Fruit fly (Drosophila melanogaster): Measurements from ENCODE around the gene ATPsyndelta.

The ATPsyndelta gene

dm6 chrX:10232497-10232896 lies 19.7 kb downstream of the ATPsyndelta start (continued):
- 0 out of 2 replicates have a peak, but pooled peaks have one; percentile 23 for TF ChIP-seq CG17612 (GFP tag; IDR thresholded peaks at IDR 0.05)
- peak; percentile 36 for TF ChIP-seq CG4328 (GFP tag; optimal IDR thresholded peaks at IDR 0.05)
- peak; percentile 84 for TF ChIP-seq CG10147 (GFP tag; optimal IDR thresholded peaks at IDR 0.05)
- TF ChIP-seq gem (tag; optimal IDR thresholded peaks at IDR 0.05) = peak; percentile 93
- peak; percentile 44 for TF ChIP-seq CG9932 (GFP tag; IDR thresholded peaks at IDR 0.05)
- TF ChIP-seq cwo (GFP tag; optimal IDR thresholded peaks at IDR 0.05) = peak; percentile 59
- 0 out of 2 replicates have a peak, but pooled peaks have one; percentile 10 for TF ChIP-seq Adf1 (GFP tag; IDR thresholded peaks at IDR 0.05)
- peak; percentile 69 for TF ChIP-seq Xrp1 (GFP tag; IDR thresholded peaks at IDR 0.05)
- no peak for TF ChIP-seq Deaf1 (tag; optimal IDR thresholded peaks at IDR 0.05)
- peak; percentile 49 for TF ChIP-seq CG12071 (GFP tag; optimal IDR thresholded peaks at IDR 0.05)
- peak; percentile 53 for TF ChIP-seq Mes4 (GFP tag; optimal IDR thresholded peaks at IDR 0.05)
- TF ChIP-seq Kr (GFP tag; optimal IDR thresholded peaks at IDR 0.05) = no peak
- TF ChIP-seq CG10543 (GFP tag; optimal IDR thresholded peaks at IDR 0.05) = peak; percentile 45
- no peak for TF ChIP-seq luna (GFP tag; optimal IDR thresholded peaks at IDR 0.05)
- TF ChIP-seq pnt (GFP tag; optimal IDR thresholded peaks at IDR 0.05) = peak; percentile 7
- TF ChIP-seq Med (GFP tag) = peak; percentile 82
- no peak for TF ChIP-seq hkb (optimal IDR thresholded peaks at IDR 0.05)
- peak; percentile 83; the same call in 1 of the 2 replicates for TF ChIP-seq hkb (GFP tag; IDR thresholded peaks at IDR 0.05)
- no peak for TF ChIP-seq Dp (GFP tag; optimal IDR thresholded peaks at IDR 0.05)
- TF ChIP-seq crc (GFP tag; optimal IDR thresholded peaks at IDR 0.05) = peak; percentile 33
- TF ChIP-seq CG8765 (GFP tag; IDR thresholded peaks at IDR 0.05) = no peak
- TF ChIP-seq Asciz (GFP tag; optimal IDR thresholded peaks at IDR 0.05) = no peak
- peak; percentile 39 for TF ChIP-seq cato (GFP tag; optimal IDR thresholded peaks at IDR 0.05; ENCODE audit: borderline replicate concordance)
- no peak for TF ChIP-seq dmrt11E (tag; optimal IDR thresholded peaks at IDR 0.05)
- TF ChIP-seq CG33557 (GFP tag; optimal IDR thresholded peaks at IDR 0.05) = no peak
- TF ChIP-seq nerfin-2 (GFP tag; IDR thresholded peaks at IDR 0.05; ENCODE audit: partially characterized antibody) = no peak
- no peak for TF ChIP-seq bigmax (GFP tag; optimal IDR thresholded peaks at IDR 0.05)
- TF ChIP-seq D19A (tag; optimal IDR thresholded peaks at IDR 0.05) = peak; percentile 67
- TF ChIP-seq CG1233 (GFP tag; optimal IDR thresholded peaks at IDR 0.05) = peak; percentile 61
- 0 out of 2 replicates have a peak, but pooled peaks have one; percentile 23 for TF ChIP-seq gsb (GFP tag; IDR thresholded peaks at IDR 0.05)
- no peak for TF ChIP-seq Trl (optimal IDR thresholded peaks at IDR 0.05)
- no peak for TF ChIP-seq Trl (GFP tag; optimal IDR thresholded peaks at IDR 0.05)
- no peak for TF ChIP-seq CG42726 (GFP tag; IDR thresholded peaks at IDR 0.05; ENCODE audit: partially characterized antibody)
- no peak for TF ChIP-seq Sry-β (GFP tag; optimal IDR thresholded peaks at IDR 0.05)
- TF ChIP-seq pan (optimal IDR thresholded peaks at IDR 0.05) = no peak
- TF ChIP-seq pan (GFP tag; optimal IDR thresholded peaks at IDR 0.05 in 1 of 2, IDR thresholded peaks at IDR 0.05 in 1 of 2) = peak in 1 of 2 experiments; percentile 72
- TF ChIP-seq Meics (GFP tag; optimal IDR thresholded peaks at IDR 0.05) = peak; percentile 78
- peak; percentile 75 for TF ChIP-seq stc (GFP tag; IDR thresholded peaks at IDR 0.05)
- TF ChIP-seq CG16815 (GFP tag; optimal IDR thresholded peaks at IDR 0.05) = peak; percentile 19
- no peak for TF ChIP-seq MESR4 (GFP tag; optimal IDR thresholded peaks at IDR 0.05)
- TF ChIP-seq yki (optimal IDR thresholded peaks at IDR 0.05) = no peak
- no peak for TF ChIP-seq YL-1 (GFP tag; optimal IDR thresholded peaks at IDR 0.05)
- TF ChIP-seq Six4 (GFP tag; optimal IDR thresholded peaks at IDR 0.05) = peak; percentile 56
- no peak for TF ChIP-seq ERR (GFP tag; optimal IDR thresholded peaks at IDR 0.05)
- TF ChIP-seq Hr3 (GFP tag; optimal IDR thresholded peaks at IDR 0.05) = peak; percentile 61
- peak; percentile 38; the same call in 2 of the 3 replicates for TF ChIP-seq croc (GFP tag; conservative IDR thresholded peaks at IDR 0.05)
- TF ChIP-seq tin (GFP tag; optimal IDR thresholded peaks at IDR 0.05) = peak; percentile 17
- TF ChIP-seq MTF-1 (GFP tag; optimal IDR thresholded peaks at IDR 0.05; ENCODE audit: borderline replicate concordance) = peak; percentile 26
- peak; percentile 68 for TF ChIP-seq CrebB (tag; optimal IDR thresholded peaks at IDR 0.05)
- TF ChIP-seq CG17186 (GFP tag; optimal IDR thresholded peaks at IDR 0.05) = no peak
- TF ChIP-seq gcm2 (GFP tag; optimal IDR thresholded peaks at IDR 0.05) = peak; percentile 17
- TF ChIP-seq ab (GFP tag; optimal IDR thresholded peaks at IDR 0.05) = no peak

All from whole organism, embryonic.